Fruit fly (Drosophila melanogaster) whole organism, pupa: ENCODE results near the gene RpS6.

Source experiments
- CG10348 ChIP-seq: fragments of 200-800 bp; sonication (Bioruptor generic); IDR thresholded peaks from 2 replicates; pipeline ENCODE4 v1.3.6; 2022; ENCODE audit warnings: missing biosample characterization, missing genetic modification characterization
- CG12605 ChIP-seq: fragments of 200-800 bp; sonication (Bioruptor generic); IDR thresholded peaks from 2 replicates; pipeline ENCODE4 v1.3.6; 2022; ENCODE audit warnings: missing biosample characterization, missing genetic modification characterization
- CG13204 ChIP-seq: fragments of 200-800 bp; sonication (Bioruptor generic); optimal IDR thresholded peaks from 2 replicates; lab custom pipeline; 2018; ENCODE audit warnings: missing biosample characterization, mild to moderate bottlenecking, missing genetic modification characterization, moderate library complexity
- CG14655 ChIP-seq: fragments of 200-800 bp; sonication (Bioruptor generic); optimal IDR thresholded peaks from 3 replicates; lab custom pipeline; 2017; ENCODE audit warnings: mild to moderate bottlenecking, missing biosample characterization, missing genetic modification reagents, missing genetic modification characterization
- CG15710 ChIP-seq: fragments of 200-800 bp; sonication (Bioruptor generic); optimal IDR thresholded peaks from 2 replicates; lab custom pipeline; 2018; ENCODE audit warnings: missing biosample characterization, mild to moderate bottlenecking, missing genetic modification characterization, moderate library complexity
- CG17806 ChIP-seq: fragments of 200-800 bp; sonication (Bioruptor generic); optimal IDR thresholded peaks from 2 replicates; lab custom pipeline; 2018; ENCODE audit warnings: missing biosample characterization, mild to moderate bottlenecking, missing genetic modification characterization, moderate library complexity
- CG32121 ChIP-seq: fragments of 200-800 bp; sonication (Bioruptor generic); IDR thresholded peaks from 2 replicates; pipeline ENCODE4 v1.3.6; 2022; ENCODE audit warnings: missing biosample characterization, missing genetic modification characterization
- CG34367 ChIP-seq: fragments of 200-800 bp; sonication (Bioruptor generic); optimal IDR thresholded peaks from 2 replicates; lab custom pipeline; 2018; ENCODE audit warnings: missing biosample characterization, mild to moderate bottlenecking, missing genetic modification characterization
- CG4496 ChIP-seq: fragments of 200-800 bp; sonication (Bioruptor generic); IDR thresholded peaks from 3 replicates; pipeline ENCODE4 v1.3.6; 2022; ENCODE audit warnings: missing biosample characterization, missing genetic modification characterization
- CG8159 ChIP-seq: fragments of 200-800 bp; sonication (Bioruptor generic); optimal IDR thresholded peaks from 3 replicates; lab custom pipeline; 2018; ENCODE audit warnings: missing biosample characterization, mild to moderate bottlenecking, missing genetic modification characterization, moderate library complexity
- CG8301 ChIP-seq: fragments of 200-800 bp; sonication (Bioruptor generic); optimal IDR thresholded peaks from 2 replicates; lab custom pipeline; 2018; ENCODE audit warnings: missing biosample characterization, mild to moderate bottlenecking, missing genetic modification characterization
- CG9948 ChIP-seq: fragments of 200-800 bp; sonication (Bioruptor generic); optimal IDR thresholded peaks from 2 replicates; lab custom pipeline; 2018; ENCODE audit warnings: missing biosample characterization, mild to moderate bottlenecking, missing genetic modification characterization, moderate library complexity
- D1 ChIP-seq: fragments of 200-800 bp; sonication (Bioruptor generic); optimal IDR thresholded peaks from 2 replicates; lab custom pipeline; 2018; ENCODE audit warnings: missing biosample characterization, mild to moderate bottlenecking, missing genetic modification characterization, moderate library complexity
- EcR ChIP-seq: fragments of 200-800 bp; sonication (Bioruptor generic); optimal IDR thresholded peaks from 3 replicates; lab custom pipeline; 2019; ENCODE audit warnings: missing biosample characterization, missing genetic modification characterization, mild to moderate bottlenecking, moderate library complexity, missing genetic modification reagents
- Ets98B ChIP-seq: fragments of 200-800 bp; sonication (Bioruptor generic); IDR thresholded peaks from 2 replicates; pipeline ENCODE4 v1.3.6; 2022; ENCODE audit warnings: missing biosample characterization, missing genetic modification characterization
- Pif1A ChIP-seq: fragments of 200-800 bp; sonication (Bioruptor generic); optimal IDR thresholded peaks from 3 replicates; lab custom pipeline; 2016; ENCODE audit warnings: missing biosample characterization, missing genetic modification characterization
- Pif1B ChIP-seq: fragments of 200-800 bp; sonication (Bioruptor generic); optimal IDR thresholded peaks from 3 replicates; lab custom pipeline; 2016; ENCODE audit warnings: missing biosample characterization, missing genetic modification characterization
- Snoo ChIP-seq: fragments of 200-800 bp; sonication (Bioruptor generic); optimal IDR thresholded peaks from 3 replicates; lab custom pipeline; 2017; ENCODE audit warnings: missing biosample characterization, mild to moderate bottlenecking, missing genetic modification characterization, inconsistent platforms
- fd96Ca ChIP-seq: fragments of 200-800 bp; sonication (Bioruptor generic); IDR thresholded peaks from 3 replicates; pipeline ENCODE4 v1.3.6; 2022; ENCODE audit warnings: missing biosample characterization, missing genetic modification characterization
- gl ChIP-seq: fragments of 200-800 bp; sonication (Bioruptor generic); optimal IDR thresholded peaks from 2 replicates; lab custom pipeline; 2018; ENCODE audit warnings: missing biosample characterization, mild to moderate bottlenecking, missing genetic modification characterization
- rn ChIP-seq: fragments of 200-800 bp; sonication (Bioruptor generic); IDR thresholded peaks from 2 replicates; pipeline ENCODE4 v1.3.6; 2022; ENCODE audit warnings: missing biosample characterization, missing genetic modification characterization

Gene RpS6

DNA sequence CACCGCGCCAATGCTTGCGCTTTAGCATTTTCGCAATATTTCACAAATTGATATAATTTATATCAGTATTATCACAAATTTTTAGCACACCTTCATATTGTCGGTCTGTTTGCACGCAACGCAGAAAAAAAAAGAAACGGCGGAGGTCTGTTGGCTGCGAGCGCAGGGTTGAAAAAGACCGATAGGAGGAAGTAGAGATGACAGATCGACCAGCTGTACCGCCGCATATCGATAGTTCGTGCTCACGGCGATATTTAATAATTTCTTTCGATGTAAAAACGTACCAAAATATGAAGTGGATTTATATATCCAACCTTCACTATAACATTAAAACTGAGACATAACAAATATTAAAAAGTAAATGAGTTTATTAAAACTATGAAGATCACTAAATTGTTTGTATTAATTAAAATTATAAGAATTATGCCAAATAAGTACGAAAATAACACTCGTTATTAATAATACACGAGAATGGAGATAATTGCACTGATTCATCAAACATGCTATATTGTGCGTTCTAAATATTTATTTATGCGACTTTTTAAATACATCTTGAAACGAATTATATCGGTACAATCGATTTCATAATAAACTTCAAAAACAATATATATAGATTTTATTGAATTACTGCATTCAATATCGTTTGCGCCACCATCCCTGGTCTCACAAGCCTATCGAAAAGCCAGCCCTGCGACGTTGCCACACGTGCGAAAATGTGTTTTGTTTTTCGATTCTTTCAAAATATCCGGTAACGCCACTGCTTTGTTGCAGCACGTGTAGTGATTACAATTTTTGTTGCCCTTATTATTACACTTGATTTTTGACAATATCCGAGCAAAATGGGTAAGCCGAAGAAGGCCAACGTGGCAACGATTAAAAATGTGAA is at the start of gene RpS6, which contains the start of gene bys:
TSS of gene RpS6 (minus strand) at position 179 of the 886 bp plus-strand sequence.
TSS of gene bys (plus strand) at position 728 of the 886 bp plus-strand sequence.
- TF ChIP-seq Ets98B (GFP tag; lab: Robert Waterston, UW): peak; percentile 38
- TF ChIP-seq CG13204 (GFP tag; lab: Kevin White, UChicago): no peak
- TF ChIP-seq CG12605 (GFP tag; lab: Robert Waterston, UW): peak; percentile 44; the same call in 1 of the 2 replicates
- TF ChIP-seq CG32121 (GFP tag; lab: Robert Waterston, UW): no peak
- TF ChIP-seq CG8301 (tag; lab: Kevin White, UChicago): no peak
- TF ChIP-seq CG4496 (GFP tag; lab: Robert Waterston, UW): peak; percentile 66
- no peak for TF ChIP-seq D1 (tag; lab: Kevin White, UChicago)
- peak; percentile 24 for TF ChIP-seq CG34367 (tag; lab: Kevin White, UChicago)
- no peak for TF ChIP-seq CG14655 (GFP tag; lab: Kevin White, UChicago)
- TF ChIP-seq CG10348 (GFP tag; lab: Robert Waterston, UW): no peak
- TF ChIP-seq gl (tag; lab: Kevin White, UChicago): no peak
- TF ChIP-seq Pif1A (GFP tag; lab: Kevin White, UChicago): peak; percentile 61
- no peak for TF ChIP-seq EcR (GFP tag; lab: Kevin White, UChicago)
- no peak for TF ChIP-seq rn (GFP tag; lab: Robert Waterston, UW)
- TF ChIP-seq Pif1B: no peak
- no peak for TF ChIP-seq CG17806 (tag; lab: Kevin White, UChicago)
- TF ChIP-seq CG8159: peak; percentile 16
- peak; percentile 28 for TF ChIP-seq CG9948 (tag; lab: Kevin White, UChicago)
- TF ChIP-seq fd96Ca: peak; percentile 58; the same call in 1 of the 3 replicates
- peak; percentile 16 for TF ChIP-seq CG15710 (tag; lab: Kevin White, UChicago)
- peak; percentile 60 for TF ChIP-seq Snoo (tag; lab: Kevin White, UChicago)
- TF ChIP-seq, all 21 proteins: peak for 10

DNA sequence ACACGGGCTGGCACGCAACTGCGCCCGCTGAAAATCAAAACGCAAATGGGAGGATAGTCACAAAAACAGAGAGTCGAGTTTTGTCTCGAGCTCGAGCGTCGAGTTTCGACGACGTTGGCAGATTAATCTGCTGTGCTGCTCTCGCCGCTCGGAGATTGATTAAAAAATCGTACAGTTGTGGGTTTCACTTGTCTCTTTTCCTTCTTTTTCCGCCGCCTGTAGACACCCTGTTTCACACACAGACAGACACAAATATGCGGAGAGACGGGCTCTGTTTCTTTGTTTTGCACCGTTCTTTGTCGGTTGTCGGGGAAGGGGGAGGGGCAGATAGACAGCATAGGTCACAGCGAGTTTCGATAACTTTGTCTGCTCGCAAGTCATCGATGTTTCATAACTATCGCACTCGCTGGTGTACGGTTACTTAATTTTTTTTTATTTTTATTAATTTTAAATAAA is 45.8 kb upstream of the RpS6 start, which contains the start of gene orion:
TSS of gene orion (minus strand) at position 51 of the 456 bp plus-strand sequence.
- TF ChIP-seq CG13204 (GFP tag; lab: Kevin White, UChicago) (peak; percentile 91), CG14655 (GFP tag; lab: Kevin White, UChicago) (no peak), CG34367 (tag; lab: Kevin White, UChicago) (peak; percentile 76), Snoo (tag; lab: Kevin White, UChicago) (peak; percentile 48), rn (GFP tag; lab: Robert Waterston, UW) (peak; percentile 42; the same call in 1 of the 2 replicates), CG8159 (peak; percentile 67), CG32121 (GFP tag; lab: Robert Waterston, UW) (peak; percentile 62; the same call in 1 of the 2 replicates), CG4496 (GFP tag; lab: Robert Waterston, UW) (peak; percentile 92), Pif1B (peak; percentile 79), CG9948 (tag; lab: Kevin White, UChicago) (peak; percentile 38), CG10348 (GFP tag; lab: Robert Waterston, UW) (no peak), D1 (tag; lab: Kevin White, UChicago) (no peak), EcR (GFP tag; lab: Kevin White, UChicago) (peak; percentile 85), CG15710 (tag; lab: Kevin White, UChicago) (peak; percentile 73), CG8301 (tag; lab: Kevin White, UChicago) (no peak), CG17806 (tag; lab: Kevin White, UChicago) (peak; percentile 53), CG12605 (GFP tag; lab: Robert Waterston, UW) (peak; percentile 78), Ets98B (GFP tag; lab: Robert Waterston, UW) (peak; percentile 76), gl (tag; lab: Kevin White, UChicago) (peak; percentile 93), Pif1A (GFP tag; lab: Kevin White, UChicago) (peak; percentile 81), fd96Ca (peak; percentile 71)
- TF ChIP-seq, all 21 proteins: peak for 17

- TF ChIP-seq CG4496 (GFP tag; lab: Robert Waterston, UW) (peak; percentile 76), rn (GFP tag; lab: Robert Waterston, UW) (no peak), CG12605 (GFP tag; lab: Robert Waterston, UW) (no peak; the same call in none of the 2 replicates), CG34367 (tag; lab: Kevin White, UChicago) (peak; percentile 17), Snoo (tag; lab: Kevin White, UChicago) (peak; percentile 60), CG13204 (GFP tag; lab: Kevin White, UChicago) (no peak), CG14655 (GFP tag; lab: Kevin White, UChicago) (peak; percentile 72), CG8159 (peak; percentile 55), CG32121 (GFP tag; lab: Robert Waterston, UW) (peak; percentile 30; the same call in 1 of the 2 replicates), Ets98B (GFP tag; lab: Robert Waterston, UW) (peak; percentile 28), EcR (GFP tag; lab: Kevin White, UChicago) (peak; percentile 46), D1 (tag; lab: Kevin White, UChicago) (no peak), fd96Ca (peak; percentile 73; the same call in 2 of the 3 replicates), CG10348 (GFP tag; lab: Robert Waterston, UW) (peak; percentile 50; the same call in 1 of the 2 replicates), CG17806 (tag; lab: Kevin White, UChicago) (peak; percentile 38), CG8301 (tag; lab: Kevin White, UChicago) (peak; percentile 65), Pif1B (peak; percentile 28), CG9948 (tag; lab: Kevin White, UChicago) (peak; percentile 57), Pif1A (GFP tag; lab: Kevin White, UChicago) (peak; percentile 60), gl (tag; lab: Kevin White, UChicago) (no peak), CG15710 (tag; lab: Kevin White, UChicago) (peak; percentile 52)
- TF ChIP-seq, all 21 proteins: peak for 16
Measured at dm6 chrX:7944772-7945722, 43.9 kb upstream of the RpS6 start.
